Fruit fly (Drosophila melanogaster): ENCODE data around the gene CG15399.
A peak's percentile ranks its signal among the peaks of the same experiment; 100 is the strongest.

The CG15399 gene

DNA sequence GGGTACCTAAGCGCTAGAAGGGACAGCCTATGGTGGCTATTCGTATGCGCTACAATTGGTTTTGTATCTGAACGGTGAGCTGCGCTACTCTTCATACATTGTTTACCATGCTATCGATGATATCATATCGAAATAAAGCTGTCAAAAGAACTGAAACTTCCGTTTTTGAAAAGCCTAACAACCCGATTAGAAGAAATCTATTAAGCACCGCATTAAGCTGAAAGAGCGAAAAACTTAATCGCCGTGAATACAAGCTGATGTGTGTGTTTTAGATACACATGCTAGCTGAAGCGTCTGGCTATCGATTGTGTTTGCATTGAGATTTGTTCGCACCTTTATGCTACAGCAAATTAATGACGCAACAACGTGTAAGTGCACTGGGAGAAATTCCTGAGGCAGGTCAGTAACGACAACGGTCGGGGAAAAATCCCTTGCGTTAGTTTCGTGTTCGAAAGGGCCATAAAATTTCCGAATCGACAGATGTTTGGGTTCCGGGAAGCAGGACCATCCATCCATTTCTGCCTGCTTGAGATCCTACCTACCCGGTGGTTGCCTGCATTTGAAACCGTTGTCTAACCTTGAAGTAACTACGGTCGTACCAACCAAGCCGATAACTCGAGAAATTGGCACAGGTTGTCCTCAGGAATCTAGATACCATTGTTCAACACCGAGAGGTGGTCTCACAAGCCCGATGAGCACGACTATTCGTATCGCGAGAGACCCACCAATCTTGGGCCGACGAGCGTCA is 21.1 kb downstream of the CG15399 start (continued):
- TF ChIP-seq CG30020 (tag; optimal IDR thresholded peaks at IDR 0.05) (peak; percentile 4), CTCF (GFP tag; optimal IDR thresholded peaks at IDR 0.05) (no peak), ewg (GFP tag; optimal IDR thresholded peaks at IDR 0.05) (peak; percentile 54), fd96Cb (tag; optimal IDR thresholded peaks at IDR 0.05) (peak; percentile 74), CG8359 (GFP tag; optimal IDR thresholded peaks at IDR 0.05; ENCODE audit: borderline replicate concordance) (peak; percentile 41), CG18764 (GFP tag; optimal IDR thresholded peaks at IDR 0.05) (peak; percentile 67), CG10979 (tag; optimal IDR thresholded peaks at IDR 0.05) (peak; percentile 81), ttk (GFP tag; IDR thresholded peaks at IDR 0.05) (no peak), Gsc (GFP tag; IDR thresholded peaks at IDR 0.05) (no peak), luna (GFP tag; optimal IDR thresholded peaks at IDR 0.05) (peak; percentile 81), zfh1 (GFP tag; IDR thresholded peaks at IDR 0.05) (no peak), jumu (GFP tag; optimal IDR thresholded peaks at IDR 0.05) (peak; percentile 76), tup (GFP tag; optimal IDR thresholded peaks at IDR 0.05) (peak; percentile 70), NC2β (GFP tag; optimal IDR thresholded peaks at IDR 0.05) (peak; percentile 44), da (GFP tag; optimal IDR thresholded peaks at IDR 0.05) (peak; percentile 62), Gug (GFP tag; IDR thresholded peaks at IDR 0.05) (peak; percentile 88), CG3407 (GFP tag; optimal IDR thresholded peaks at IDR 0.05) (peak; percentile 42), Dref (GFP tag; IDR thresholded peaks at IDR 0.05) (no peak), sug (tag; optimal IDR thresholded peaks at IDR 0.05) (peak; percentile 65), CG12744 (GFP tag; optimal IDR thresholded peaks at IDR 0.05) (peak; percentile 65), CG1602 (GFP tag; optimal IDR thresholded peaks at IDR 0.05) (peak; percentile 64), CG6765 (GFP tag; optimal IDR thresholded peaks at IDR 0.05) (peak; percentile 68), Scr (GFP tag; IDR thresholded peaks at IDR 0.05; ENCODE audit: partially characterized antibody) (no peak), emc (GFP tag; optimal IDR thresholded peaks at IDR 0.05) (peak; percentile 62), CG12236 (GFP tag; optimal IDR thresholded peaks at IDR 0.05) (peak; percentile 60), CG4730 (GFP tag; IDR thresholded peaks at IDR 0.05) (no peak), lov (optimal IDR thresholded peaks at IDR 0.05) (no peak), lov (GFP tag; IDR thresholded peaks at IDR 0.05) (no peak), Awh (GFP tag; IDR thresholded peaks at IDR 0.05) (no peak), CG9876 (GFP tag; optimal IDR thresholded peaks at IDR 0.05) (peak; percentile 72), CG8388 (GFP tag; optimal IDR thresholded peaks at IDR 0.05) (peak; percentile 48), CG10959 (GFP tag; IDR thresholded peaks at IDR 0.05) (no peak), aop (GFP tag; IDR thresholded peaks at IDR 0.05) (no peak), CG1529 (GFP tag; optimal IDR thresholded peaks at IDR 0.05) (peak; percentile 57), btn (GFP tag; optimal IDR thresholded peaks at IDR 0.05) (peak; percentile 80), Pdp1 (GFP tag; optimal IDR thresholded peaks at IDR 0.05) (peak; percentile 84 to 98), CG10147 (GFP tag; optimal IDR thresholded peaks at IDR 0.05) (peak; percentile 80), CG10431 (GFP tag; optimal IDR thresholded peaks at IDR 0.05) (no peak), CG33557 (GFP tag; optimal IDR thresholded peaks at IDR 0.05) (peak; percentile 33)

- TF ChIP-seq ind (GFP tag; optimal IDR thresholded peaks at IDR 0.05): no peak
- TF ChIP-seq Mad (GFP tag; optimal IDR thresholded peaks at IDR 0.05): no peak
- no peak for TF ChIP-seq CG7928 (GFP tag; optimal IDR thresholded peaks at IDR 0.05)
- no peak for TF ChIP-seq CG7963 (GFP tag; IDR thresholded peaks at IDR 0.05; ENCODE audit: partially characterized antibody)
- no peak for TF ChIP-seq mirr (GFP tag; optimal IDR thresholded peaks at IDR 0.05)
- no peak for TF ChIP-seq CG14965 (GFP tag; optimal IDR thresholded peaks at IDR 0.05; ENCODE audit: borderline replicate concordance)
- peak; percentile 62 for TF ChIP-seq MTF-1 (GFP tag; optimal IDR thresholded peaks at IDR 0.05; ENCODE audit: borderline replicate concordance)
- no peak for TF ChIP-seq CG3838 (GFP tag; optimal IDR thresholded peaks at IDR 0.05)
- no peak for TF ChIP-seq Sox102F (GFP tag; optimal IDR thresholded peaks at IDR 0.05)
- no peak for TF ChIP-seq lola (GFP tag; optimal IDR thresholded peaks at IDR 0.05)
- peak; percentile 39 for TF ChIP-seq BEAF-32 (GFP tag; optimal IDR thresholded peaks at IDR 0.05)
- no peak for TF ChIP-seq seq (GFP tag; IDR thresholded peaks at IDR 0.05)
- peak; percentile 53 for TF ChIP-seq chn (GFP tag; optimal IDR thresholded peaks at IDR 0.05)
Observed at dm6 chr2L:2749144-2749766, 22.3 kb downstream of the CG15399 start.

All from whole organism, embryonic.